Fruit fly (Drosophila melanogaster) whole organism, wandering third instar larva: ENCODE results near the gene primo-1.

Source experiments
- CG32264 ChIP-seq: fragments of 200-800 bp; sonication (Bioruptor generic); optimal IDR thresholded peaks from 2 replicates; lab custom pipeline; 2016; ENCODE audit warnings: missing biosample characterization, missing genetic modification characterization
- CG9705 ChIP-seq: fragments of 200-800 bp; sonication (Bioruptor generic); optimal IDR thresholded peaks from 2 replicates; lab custom pipeline; 2018; ENCODE audit warnings: missing biosample characterization, mild to moderate bottlenecking, missing genetic modification characterization
- CrebA ChIP-seq: fragments of 200-800 bp; sonication (Bioruptor generic); optimal IDR thresholded peaks from 2 replicates; lab custom pipeline; 2016; ENCODE audit warnings: missing biosample characterization, mild to moderate bottlenecking, missing genetic modification characterization, borderline replicate concordance
- Dif ChIP-seq: fragments of 200-275, 200-300 bp; sonication (Bioruptor generic); optimal IDR thresholded peaks from 2 replicates; lab custom pipeline; 2018; ENCODE audit warnings: missing biosample characterization, missing genetic modification characterization; ENCODE audit not compliant: partially characterized antibody
- GATAd ChIP-seq: sonication (Bioruptor generic); optimal IDR thresholded peaks from 2 replicates; lab custom pipeline; 2016; ENCODE audit warnings: missing biosample characterization, missing genetic modification characterization
- HLH106 ChIP-seq: fragments of 200-800 bp; optimal IDR thresholded peaks from 3 replicates; lab custom pipeline; 2019; ENCODE audit warnings: missing biosample characterization, mild to moderate bottlenecking, missing genetic modification characterization, moderate library complexity
- Hnf4 ChIP-seq: fragments of 200-800 bp; sonication (Bioruptor generic); optimal IDR thresholded peaks from 2 replicates; lab custom pipeline; 2016; ENCODE audit warnings: missing biosample characterization, mild to moderate bottlenecking, missing genetic modification characterization
- Hr83 ChIP-seq: fragments of 200-300 bp; sonication (Bioruptor generic); optimal IDR thresholded peaks from 2 replicates; lab custom pipeline; 2016; ENCODE audit warnings: missing biosample characterization, mild to moderate bottlenecking, missing genetic modification characterization, moderate library complexity; ENCODE audit not compliant: poor library complexity, severe bottlenecking
- Mio ChIP-seq: sonication (Bioruptor generic); optimal IDR thresholded peaks from 2 replicates; lab custom pipeline; 2016; ENCODE audit warnings: missing biosample characterization, missing genetic modification characterization
- N ChIP-seq: fragments of >200 bp; optimal IDR thresholded peaks from 2 replicates; lab custom pipeline; 2018; ENCODE audit warnings: missing biosample characterization, missing external identifiers, missing genetic modification characterization
- OdsH ChIP-seq: fragments of 200-800 bp; sonication (Bioruptor generic); optimal IDR thresholded peaks from 2 replicates; lab custom pipeline; 2016; ENCODE audit warnings: missing biosample characterization, mild to moderate bottlenecking, missing genetic modification characterization
- Rel ChIP-seq, 2 experiments: fragments of 200-800 bp; sonication (Bioruptor generic) in 1 of 2; optimal IDR thresholded peaks; 2 replicates in 1 of 2; 3 replicates in 1 of 2; lab custom pipeline; 2016 to 2019; ENCODE audit warnings: mild to moderate bottlenecking in 2 of 2, missing biosample characterization in 2 of 2, missing genetic modification characterization in 2 of 2, moderate library complexity in 1 of 2
- Sp1 ChIP-seq: fragments of 200-800 bp; sonication (Bioruptor generic); optimal IDR thresholded peaks from 3 replicates; lab custom pipeline; 2019; ENCODE audit warnings: missing biosample characterization, mild to moderate bottlenecking, missing genetic modification characterization, moderate library complexity
- Vsx2 ChIP-seq: fragments of 200-300, 225-300 bp; sonication (Bioruptor generic); optimal IDR thresholded peaks from 2 replicates; lab custom pipeline; 2018; ENCODE audit warnings: missing biosample characterization, missing genetic modification characterization; ENCODE audit not compliant: partially characterized antibody
- br ChIP-seq: fragments of 200-800 bp; sonication (Bioruptor generic); optimal IDR thresholded peaks from 2 replicates; lab custom pipeline; 2016; ENCODE audit warnings: missing biosample characterization, missing genetic modification characterization
- brk ChIP-seq: fragments of 200-800 bp; sonication (Bioruptor generic); optimal IDR thresholded peaks from 2 replicates; lab custom pipeline; 2016; ENCODE audit warnings: missing biosample characterization, mild to moderate bottlenecking, missing genetic modification characterization
- dl ChIP-seq, 2 experiments: fragments of 175-275, 200-275 bp in 1 of 2; fragments of 200-275 bp in 1 of 2; sonication (Bioruptor generic); optimal IDR thresholded peaks; lab custom pipeline; 2018; ENCODE audit warnings: mild to moderate bottlenecking in 2 of 2, missing biosample characterization in 2 of 2, missing genetic modification characterization in 2 of 2, moderate library complexity in 2 of 2; ENCODE audit not compliant: partially characterized antibody in 2 of 2, insufficient read depth in 1 of 2
- dmrt93B ChIP-seq: fragments of 200-800 bp; sonication (Bioruptor generic); optimal IDR thresholded peaks from 2 replicates; lab custom pipeline; 2018; ENCODE audit warnings: missing biosample characterization, mild to moderate bottlenecking, missing genetic modification characterization
- dsf ChIP-seq: sonication (Bioruptor generic); optimal IDR thresholded peaks from 2 replicates; lab custom pipeline; 2016; ENCODE audit warnings: missing biosample characterization, missing genetic modification characterization, borderline replicate concordance
- ey ChIP-seq: fragments of 200-800 bp; sonication (Bioruptor generic); optimal IDR thresholded peaks from 2 replicates; lab custom pipeline; 2016; ENCODE audit warnings: missing biosample characterization, missing genetic modification characterization
- foxo ChIP-seq, 2 experiments: fragments of 200-800 bp; sonication (Bioruptor generic); optimal IDR thresholded peaks; 2 replicates in 1 of 2; 3 replicates in 1 of 2; lab custom pipeline; 2016 to 2017; ENCODE audit warnings: missing biosample characterization in 2 of 2, missing genetic modification characterization in 2 of 2
- fru ChIP-seq: fragments of 200-800 bp; sonication (Bioruptor generic); optimal IDR thresholded peaks from 3 replicates; lab custom pipeline; 2016; ENCODE audit warnings: missing biosample characterization, mild to moderate bottlenecking, missing genetic modification characterization
- h ChIP-seq: fragments of 200-800 bp; sonication (Bioruptor generic); optimal IDR thresholded peaks from 3 replicates; lab custom pipeline; 2016; ENCODE audit warnings: missing biosample characterization, mild to moderate bottlenecking, missing genetic modification characterization
- jim ChIP-seq: fragments of 175-275, 200-325 bp; sonication (Bioruptor generic); optimal IDR thresholded peaks from 2 replicates; lab custom pipeline; 2016; ENCODE audit warnings: missing biosample characterization, mild to moderate bottlenecking, missing genetic modification characterization
- lola ChIP-seq: fragments of >200 bp; optimal IDR thresholded peaks from 2 replicates; lab custom pipeline; 2017; ENCODE audit warnings: missing biosample characterization, missing genetic modification characterization
- pan ChIP-seq: fragments of >200 bp; optimal IDR thresholded peaks from 2 replicates; lab custom pipeline; 2017
- psq ChIP-seq: fragments of 200-800 bp; sonication (Bioruptor generic); optimal IDR thresholded peaks from 3 replicates; lab custom pipeline; 2017; ENCODE audit warnings: missing biosample characterization, mild to moderate bottlenecking, missing genetic modification characterization, moderate library complexity
- rgr ChIP-seq: fragments of 200-800 bp; sonication (Bioruptor generic); optimal IDR thresholded peaks from 3 replicates; lab custom pipeline; 2016; ENCODE audit warnings: missing biosample characterization, mild to moderate bottlenecking, missing genetic modification characterization
- sage ChIP-seq: fragments of 200-800 bp; sonication (Bioruptor generic); optimal IDR thresholded peaks from 2 replicates; lab custom pipeline; 2016; ENCODE audit warnings: missing biosample characterization, mild to moderate bottlenecking, missing genetic modification characterization
- sv ChIP-seq: fragments of 200-800 bp; sonication (Bioruptor generic); optimal IDR thresholded peaks from 3 replicates; lab custom pipeline; 2016; ENCODE audit warnings: missing biosample characterization, missing genetic modification characterization
- tai ChIP-seq: sonication (Bioruptor generic); optimal IDR thresholded peaks from 2 replicates; lab custom pipeline; 2016; ENCODE audit warnings: missing biosample characterization, missing genetic modification characterization
- woc ChIP-seq: sonication (Bioruptor generic); optimal IDR thresholded peaks from 2 replicates; lab custom pipeline; 2016; ENCODE audit warnings: missing biosample characterization, mild to moderate bottlenecking, missing genetic modification characterization

The primo-1 gene

DNA sequence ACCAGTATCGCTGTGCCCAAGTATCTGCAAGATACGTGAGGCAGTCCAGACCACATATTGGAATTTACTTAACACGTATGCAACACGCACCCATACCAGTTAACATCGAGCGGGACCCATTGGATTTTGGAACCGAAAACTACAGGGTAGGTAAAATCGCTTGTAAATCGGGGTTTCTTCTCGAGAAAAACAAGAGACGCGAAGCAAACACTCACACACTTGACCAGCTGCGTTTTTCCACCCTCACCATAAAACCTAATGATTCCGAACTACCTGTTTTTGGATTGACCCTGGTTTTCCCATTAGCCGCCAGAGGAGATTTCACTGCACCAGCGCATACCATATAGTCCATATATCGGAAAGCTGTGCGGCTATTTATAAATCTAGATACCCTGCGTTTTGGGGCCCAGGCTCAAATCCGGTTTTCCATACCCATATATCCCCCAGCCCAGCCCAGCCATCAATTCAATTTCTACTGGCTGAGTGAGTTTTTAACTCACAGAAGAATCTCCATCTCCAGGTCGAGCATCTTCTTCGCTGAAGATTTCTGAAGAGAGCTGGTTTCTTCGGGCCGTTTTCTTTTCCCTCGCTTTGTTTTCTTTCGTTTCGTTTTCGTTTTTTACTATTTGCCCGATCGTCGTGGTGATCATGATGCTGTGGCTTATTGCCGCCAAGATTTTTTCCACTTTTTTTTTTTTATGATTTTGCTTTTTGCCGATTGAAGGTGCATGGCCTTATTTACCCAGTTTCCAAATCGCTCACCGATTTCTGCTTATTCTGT, 4.2 kb upstream of the primo-1 start:
- TF ChIP-seq fru (GFP tag; lab: Kevin White, UChicago) (peak; percentile 26), Sp1 (GFP tag; lab: Kevin White, UChicago) (peak; percentile 17), psq (GFP tag; lab: Kevin White, UChicago) (peak; percentile 59), CrebA (GFP tag; lab: Kevin White, UChicago) (peak; percentile 46), Hnf4 (no peak)

DNA sequence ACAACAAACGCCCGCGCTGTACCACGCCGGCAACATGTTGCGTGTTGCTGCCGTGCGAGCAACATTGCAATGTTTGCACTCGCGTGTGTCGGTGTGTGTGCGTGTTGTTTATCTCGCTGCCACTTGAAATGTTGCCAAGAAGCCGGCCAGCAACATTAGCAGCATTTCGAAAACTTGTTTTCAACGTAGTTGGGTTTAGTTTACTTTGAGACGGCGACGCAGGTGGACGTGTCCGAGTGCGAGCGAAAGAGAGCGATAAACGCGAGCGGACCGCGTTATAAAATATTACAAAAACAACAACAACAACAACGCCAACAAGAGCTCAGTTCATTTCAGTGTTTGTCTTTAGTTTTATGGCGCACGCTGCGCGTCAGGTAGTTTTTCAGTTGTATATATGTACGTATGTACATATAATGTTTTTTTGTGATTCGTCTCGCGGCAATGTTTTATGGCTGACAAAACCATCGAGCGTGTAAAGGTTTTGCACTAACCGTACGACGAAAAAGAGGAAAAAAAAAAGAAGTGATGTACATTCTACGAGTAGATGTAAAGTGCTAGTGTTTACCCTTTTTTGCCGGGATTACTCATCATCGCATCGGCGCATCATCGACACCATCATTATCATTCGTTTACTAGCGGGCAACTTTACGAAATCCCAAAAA, 3.5 kb upstream of the primo-1 start, which contains the start of gene kmr:
Gene kmr, plus strand, starts transcription at position 196 of the 662 bp plus-strand sequence.
- TF ChIP-seq tai (peak; percentile 41), ey (GFP tag; lab: Kevin White, UChicago) (no peak), dl (GFP tag; optimal IDR thresholded peaks at IDR 0.05; lab: Kevin White, UChicago; ENCODE audit: insufficient read depth in 1 of 2, partially characterized antibody in 2 of 2) (no peak), OdsH (GFP tag; lab: Kevin White, UChicago) (no peak), HLH106 (tag; lab: Kevin White, UChicago) (no peak), Dif (GFP tag; lab: Kevin White, UChicago) (peak; percentile 34), CrebA (GFP tag; lab: Kevin White, UChicago) (peak; percentile 43), jim (GFP tag; lab: Kevin White, UChicago) (no peak), rgr (peak; percentile 12), brk (GFP tag; lab: Kevin White, UChicago) (no peak), fru (GFP tag; lab: Kevin White, UChicago) (peak; percentile 61), Rel (GFP tag; optimal IDR thresholded peaks at IDR 0.05; lab: Kevin White, UChicago) (no peak), Rel (tag; optimal IDR thresholded peaks at IDR 0.05; lab: Kevin White, UChicago) (no peak), sv (GFP tag; lab: Kevin White, UChicago) (no peak), Vsx2 (no peak), sage (GFP tag; lab: Kevin White, UChicago) (no peak), h (GFP tag; lab: Kevin White, UChicago) (peak; percentile 7), Mio (GFP tag; lab: Kevin White, UChicago) (no peak), N (GFP tag; lab: Kevin White, UChicago) (peak; percentile 26), dsf (GFP tag; lab: Kevin White, UChicago) (no peak), CG32264 (GFP tag; lab: Kevin White, UChicago) (no peak), woc (GFP tag; lab: Kevin White, UChicago) (no peak), foxo (GFP tag; optimal IDR thresholded peaks at IDR 0.05; lab: Kevin White, UChicago) (peak in 1 of 2 experiments; percentile 16)

DNA sequence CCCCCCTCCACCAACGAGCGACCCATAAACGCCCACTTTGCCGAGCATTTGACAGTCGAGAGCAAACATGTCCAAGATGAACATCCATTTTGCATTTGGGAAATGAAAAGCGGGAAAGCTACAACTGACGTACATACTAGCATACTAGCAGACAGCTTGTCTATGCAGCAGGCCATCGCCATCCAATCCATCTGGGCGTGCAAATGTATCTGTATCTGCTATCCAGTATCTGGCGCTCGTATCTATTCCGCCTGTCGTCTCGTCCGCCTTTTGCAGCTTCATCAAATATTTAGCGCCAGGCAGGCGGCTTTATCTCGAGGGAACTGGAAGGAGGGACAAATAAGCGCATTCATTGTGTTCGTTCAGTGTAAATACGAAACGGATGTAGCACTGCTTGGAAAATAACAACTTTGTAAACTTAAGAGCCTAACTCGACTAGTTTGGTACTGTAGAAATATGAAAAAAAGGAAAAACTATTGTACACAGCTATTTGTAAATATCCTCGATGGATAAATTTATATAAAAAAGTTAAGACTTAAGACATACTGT, 2.4 kb upstream of the primo-1 start:
- TF ChIP-seq ey (GFP tag; lab: Kevin White, UChicago) (no peak), woc (GFP tag; lab: Kevin White, UChicago) (no peak), dsf (GFP tag; lab: Kevin White, UChicago) (no peak), CG9705 (no peak), HLH106 (tag; lab: Kevin White, UChicago) (no peak), pan (no peak), Hnf4 (no peak), OdsH (GFP tag; lab: Kevin White, UChicago) (no peak), Sp1 (GFP tag; lab: Kevin White, UChicago) (no peak), Rel (GFP tag; optimal IDR thresholded peaks at IDR 0.05; lab: Kevin White, UChicago) (no peak), Rel (tag; optimal IDR thresholded peaks at IDR 0.05; lab: Kevin White, UChicago) (no peak), CG32264 (GFP tag; lab: Kevin White, UChicago) (no peak), br (GFP tag; lab: Kevin White, UChicago) (peak; percentile 25), GATAd (no peak), h (GFP tag; lab: Kevin White, UChicago) (peak; percentile 3), rgr (no peak), tai (no peak), lola (GFP tag; lab: Kevin White, UChicago) (no peak), sage (GFP tag; lab: Kevin White, UChicago) (no peak), dmrt93B (GFP tag; lab: Kevin White, UChicago) (no peak), N (GFP tag; lab: Kevin White, UChicago) (no peak), dl (GFP tag; optimal IDR thresholded peaks at IDR 0.05; lab: Kevin White, UChicago; ENCODE audit: insufficient read depth in 1 of 2, partially characterized antibody in 2 of 2) (no peak), Hr83 (GFP tag; lab: Kevin White, UChicago) (peak; percentile 41), brk (GFP tag; lab: Kevin White, UChicago) (no peak)
